Worm (Caenorhabditis elegans) whole organism, midembryonic: ENCODE measurements around the gene R02D3.8.

Experiments used
- T22C8.4 ChIP-seq: fragments of 200-800 bp; sonication (Bioruptor generic); IDR thresholded peaks from 2 replicates; pipeline ENCODE4 v1.3.6; 2022; ENCODE audit warnings: missing genetic modification characterization, missing compliant biosample characterization
- cog-1 ChIP-seq: sonication (generic microtip); optimal IDR thresholded peaks from 2 replicates; lab custom pipeline; 2016; ENCODE audit warnings: missing genetic modification characterization, missing compliant biosample characterization
- flt-1 ChIP-seq: fragments of 200-800 bp; sonication (Bioruptor generic); IDR thresholded peaks from 2 replicates; pipeline ENCODE4 v1.3.6; 2022; ENCODE audit warnings: missing genetic modification characterization, missing compliant biosample characterization
- klf-2 ChIP-seq: fragments of 200-800 bp; sonication (Bioruptor generic); conservative IDR thresholded peaks from 2 replicates; pipeline ENCODE4 v1.3.6; 2022; ENCODE audit warnings: missing genetic modification reagents, missing genetic modification characterization, missing compliant biosample characterization
- med-1 ChIP-seq: sonication (generic microtip); optimal IDR thresholded peaks from 2 replicates; lab custom pipeline; 2017; ENCODE audit warnings: missing genetic modification characterization, mild to moderate bottlenecking, missing compliant biosample characterization, antibody characterized with exemption, missing genetic modification reagents; ENCODE audit not compliant: insufficient read depth
- ref-1 ChIP-seq: fragments of 200-800 bp; sonication (Bioruptor generic); conservative IDR thresholded peaks from 2 replicates; pipeline ENCODE4 v1.3.6; 2022; ENCODE audit warnings: missing genetic modification reagents, missing genetic modification characterization, missing compliant biosample characterization
- tab-1 ChIP-seq: fragments of 200-800 bp; sonication (Bioruptor generic); IDR thresholded peaks from 2 replicates; pipeline ENCODE4 v1.3.6; 2022; ENCODE audit warnings: missing genetic modification characterization, missing compliant biosample characterization
- ztf-23 ChIP-seq: fragments of 200-800 bp; sonication (Bioruptor generic); IDR thresholded peaks from 2 replicates; pipeline ENCODE4 v1.3.6; 2022; ENCODE audit warnings: missing genetic modification reagents, missing genetic modification characterization, missing compliant biosample characterization
- ztf-29 ChIP-seq: fragments of 200-800 bp; sonication (Bioruptor generic); IDR thresholded peaks from 2 replicates; pipeline ENCODE4 v1.3.6; 2022; ENCODE audit warnings: missing genetic modification reagents, missing genetic modification characterization, missing compliant biosample characterization

The R02D3.8 gene

ce11 chrIV:294737-295136, 37.7 kb upstream of the R02D3.8 start:
- no peak for TF ChIP-seq klf-2 (GFP tag; lab: Robert Waterston, UW)
- TF ChIP-seq T22C8.4 (GFP tag; lab: Robert Waterston, UW) = no peak
- no peak for TF ChIP-seq flt-1 (GFP tag; lab: Robert Waterston, UW)
- no peak for TF ChIP-seq tab-1
- no peak for TF ChIP-seq ref-1 (GFP tag; lab: Robert Waterston, UW)
- TF ChIP-seq ztf-23 = no peak
- no peak for TF ChIP-seq cog-1 (tag; lab: Kevin White, UChicago)
- TF ChIP-seq med-1 (GFP tag; lab: Kevin White, UChicago) = no peak
- TF ChIP-seq ztf-29 (GFP tag; lab: Robert Waterston, UW) = no peak

DNA sequence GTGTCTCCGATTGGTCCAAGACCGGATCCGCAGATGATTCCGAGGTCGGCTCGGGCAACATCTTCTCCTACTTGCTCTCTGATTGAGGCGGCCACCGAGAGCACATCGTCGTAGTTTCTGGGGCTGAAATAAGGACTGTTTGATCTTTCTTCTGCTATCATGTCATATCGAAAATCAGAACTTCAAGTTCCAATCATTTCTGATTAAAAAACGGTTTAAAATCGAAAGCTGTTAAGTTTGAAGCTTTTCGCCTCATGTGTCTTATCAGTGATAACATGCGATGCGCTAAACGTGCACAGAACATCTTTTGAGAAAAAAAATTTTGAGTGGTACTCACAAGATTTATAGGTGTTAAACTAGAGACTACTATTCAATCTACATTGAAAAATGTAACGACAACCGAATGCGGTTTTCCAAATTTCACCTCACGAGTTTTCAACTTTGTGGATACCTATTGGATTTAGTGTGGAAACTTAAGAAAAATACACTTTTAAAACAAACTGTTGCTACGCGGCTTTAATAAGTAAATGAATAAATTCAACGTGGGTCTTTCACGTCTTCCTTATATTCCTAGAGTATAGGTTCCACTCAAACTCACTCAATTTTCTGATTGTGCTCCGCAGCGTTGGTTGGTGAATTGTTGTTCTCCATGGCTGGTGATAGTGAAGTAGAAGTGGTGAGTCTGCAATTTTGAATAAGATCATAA, 37.1 kb upstream of the R02D3.8 start:
- no peak for TF ChIP-seq T22C8.4 (GFP tag; lab: Robert Waterston, UW)
- no peak for TF ChIP-seq tab-1
- no peak for TF ChIP-seq ztf-23
- TF ChIP-seq ref-1 (GFP tag; lab: Robert Waterston, UW) = no peak
- TF ChIP-seq klf-2 (GFP tag; lab: Robert Waterston, UW) = no peak
- TF ChIP-seq flt-1 (GFP tag; lab: Robert Waterston, UW) = no peak
- no peak for TF ChIP-seq ztf-29 (GFP tag; lab: Robert Waterston, UW)
- TF ChIP-seq med-1 (GFP tag; lab: Kevin White, UChicago) = no peak
- TF ChIP-seq cog-1 (tag; lab: Kevin White, UChicago) = no peak

DNA sequence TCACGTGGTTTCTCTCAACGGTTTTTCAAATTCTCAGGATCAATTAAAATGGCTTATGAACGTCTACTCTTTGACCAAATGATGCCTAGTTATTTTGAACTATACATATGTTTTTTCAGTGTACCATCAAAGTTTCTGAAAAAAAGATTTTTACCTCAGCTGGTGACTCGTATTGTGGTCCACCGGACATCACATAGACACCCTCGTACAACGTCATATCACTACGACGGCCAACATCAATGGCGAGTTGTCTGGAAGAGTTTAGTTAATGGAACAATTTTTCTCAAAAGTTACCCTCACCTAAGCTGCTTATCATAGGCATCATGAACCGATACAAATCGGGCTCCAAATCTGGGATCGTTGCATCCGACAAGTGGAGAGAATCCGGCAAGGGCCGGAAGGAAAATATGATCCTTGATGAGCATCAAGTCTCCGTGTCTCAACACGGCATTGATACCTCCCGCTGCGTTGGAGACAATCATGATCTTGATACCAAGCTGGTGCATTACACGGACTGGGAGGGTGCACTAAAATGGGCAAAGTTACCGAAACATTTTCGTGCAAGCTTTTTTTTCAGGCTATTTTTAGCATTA, 36.3 kb upstream of the R02D3.8 start:
- TF ChIP-seq med-1 (GFP tag; lab: Kevin White, UChicago) (no peak), tab-1 (no peak), klf-2 (GFP tag; lab: Robert Waterston, UW) (no peak), T22C8.4 (GFP tag; lab: Robert Waterston, UW) (no peak), ztf-29 (GFP tag; lab: Robert Waterston, UW) (no peak), ref-1 (GFP tag; lab: Robert Waterston, UW) (no peak), ztf-23 (no peak), flt-1 (GFP tag; lab: Robert Waterston, UW) (no peak), cog-1 (tag; lab: Kevin White, UChicago) (no peak)

DNA sequence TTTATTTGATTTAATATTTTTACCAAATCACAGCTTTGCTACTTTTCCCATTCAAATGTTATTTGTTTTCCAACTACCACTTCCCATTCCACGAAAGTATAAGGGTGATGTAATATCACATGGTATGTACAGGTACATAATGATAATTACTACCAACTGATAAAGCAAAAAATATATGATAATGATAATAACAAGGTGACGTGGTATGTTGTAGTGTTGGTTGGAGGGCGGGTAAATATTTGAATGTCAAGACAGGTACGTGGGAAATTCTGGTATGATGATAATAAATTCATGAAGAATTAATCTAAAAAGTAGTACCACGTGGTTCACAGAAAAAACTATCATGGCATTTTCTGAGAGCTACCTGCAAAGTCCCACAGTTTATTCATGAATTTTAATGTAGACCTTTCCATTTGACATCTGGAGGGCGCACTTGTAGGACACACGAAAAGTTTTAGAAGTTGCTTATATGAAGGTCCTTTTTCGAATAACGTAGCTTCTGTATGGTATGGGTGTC, 34.9 kb upstream of the R02D3.8 start:
- TF ChIP-seq ref-1 (GFP tag; lab: Robert Waterston, UW) = no peak
- TF ChIP-seq cog-1 (tag; lab: Kevin White, UChicago) = no peak
- TF ChIP-seq tab-1 = no peak
- TF ChIP-seq ztf-23 = no peak
- TF ChIP-seq T22C8.4 (GFP tag; lab: Robert Waterston, UW) = no peak
- TF ChIP-seq klf-2 (GFP tag; lab: Robert Waterston, UW) = no peak
- no peak for TF ChIP-seq ztf-29 (GFP tag; lab: Robert Waterston, UW)

DNA sequence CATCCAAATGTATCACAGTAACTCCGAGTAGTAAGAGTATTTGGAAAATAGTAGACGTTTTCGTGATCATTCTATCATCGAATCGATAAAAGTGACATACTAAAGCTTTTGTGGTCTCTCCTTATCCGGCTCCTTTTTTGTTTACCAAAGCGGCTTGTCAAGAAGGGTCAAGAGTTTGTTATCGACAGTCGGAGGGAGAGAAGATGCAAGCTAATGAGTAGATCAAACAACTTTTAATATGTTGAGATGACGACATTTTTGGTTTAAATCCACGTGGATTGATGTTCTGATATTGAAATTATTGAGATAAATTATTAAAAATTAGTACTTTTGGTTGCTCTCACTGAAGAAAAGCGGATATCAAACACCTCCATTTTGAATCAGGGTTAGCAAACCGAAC, 34.4 kb upstream of the R02D3.8 start, which contains the start of gene T21D12.7:
TSS of gene T21D12.7 (minus strand) at position 101 of the 400 bp plus-strand sequence.
- TF ChIP-seq T22C8.4 (GFP tag; lab: Robert Waterston, UW) = no peak
- TF ChIP-seq klf-2 (GFP tag; lab: Robert Waterston, UW) = no peak
- no peak for TF ChIP-seq cog-1 (tag; lab: Kevin White, UChicago)
- no peak for TF ChIP-seq ztf-23
- no peak for TF ChIP-seq flt-1 (GFP tag; lab: Robert Waterston, UW)
- TF ChIP-seq ztf-29 (GFP tag; lab: Robert Waterston, UW) = no peak
- no peak for TF ChIP-seq med-1 (GFP tag; lab: Kevin White, UChicago)
- no peak for TF ChIP-seq ref-1 (GFP tag; lab: Robert Waterston, UW)
- no peak for TF ChIP-seq tab-1

ce11 chrIV:290387-290786, 33.4 kb upstream of the R02D3.8 start:
- TF ChIP-seq klf-2 (GFP tag; lab: Robert Waterston, UW) (no peak), cog-1 (tag; lab: Kevin White, UChicago) (no peak), med-1 (GFP tag; lab: Kevin White, UChicago) (no peak), tab-1 (no peak), flt-1 (GFP tag; lab: Robert Waterston, UW) (no peak)

ce11 chrIV:288027-288426, 31.0 kb upstream of the R02D3.8 start, which contains the start of gene T21D12.14:
TSS of gene T21D12.14 (minus strand) at chrIV:288127.
- TF ChIP-seq tab-1 = no peak
- no peak for TF ChIP-seq med-1 (GFP tag; lab: Kevin White, UChicago)
- no peak for TF ChIP-seq T22C8.4 (GFP tag; lab: Robert Waterston, UW)
- no peak for TF ChIP-seq flt-1 (GFP tag; lab: Robert Waterston, UW)
- TF ChIP-seq ref-1 (GFP tag; lab: Robert Waterston, UW) = no peak
- no peak for TF ChIP-seq klf-2 (GFP tag; lab: Robert Waterston, UW)
- TF ChIP-seq ztf-29 (GFP tag; lab: Robert Waterston, UW) = no peak
- TF ChIP-seq ztf-23 = no peak
- TF ChIP-seq cog-1 (tag; lab: Kevin White, UChicago) = no peak

- TF ChIP-seq ref-1 (GFP tag; lab: Robert Waterston, UW) (no peak), klf-2 (GFP tag; lab: Robert Waterston, UW) (no peak), med-1 (GFP tag; lab: Kevin White, UChicago) (no peak), cog-1 (tag; lab: Kevin White, UChicago) (no peak), ztf-29 (GFP tag; lab: Robert Waterston, UW) (no peak), tab-1 (no peak), T22C8.4 (GFP tag; lab: Robert Waterston, UW) (no peak), ztf-23 (no peak), flt-1 (GFP tag; lab: Robert Waterston, UW) (no peak)
These were observed 26.3 kb upstream of the R02D3.8 start, which contains the start of gene best-19 for ce11 chrIV:283347-283746. TSS of gene best-19 (plus strand) at chrIV:283647.

DNA sequence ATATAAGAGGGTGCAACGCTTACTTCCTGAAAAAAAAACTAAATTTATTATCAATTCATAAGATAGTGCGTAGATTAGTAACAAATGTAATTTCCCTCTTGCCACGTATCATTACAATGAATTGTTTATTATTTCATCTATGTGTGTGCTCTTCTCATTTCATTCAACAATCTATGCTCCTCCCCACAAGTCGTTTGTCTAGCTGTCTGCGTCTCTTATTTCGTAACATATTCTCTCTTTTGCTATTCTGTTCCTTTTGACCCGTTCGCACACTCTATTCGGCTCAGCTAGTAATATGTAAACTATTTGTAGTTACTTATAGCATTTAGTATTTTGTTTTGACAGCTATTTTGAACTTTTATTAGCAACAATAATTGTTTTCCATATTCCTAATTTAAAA, 25.0 kb upstream of the R02D3.8 start:
- TF ChIP-seq ztf-29 (GFP tag; lab: Robert Waterston, UW) (no peak), flt-1 (GFP tag; lab: Robert Waterston, UW) (no peak), med-1 (GFP tag; lab: Kevin White, UChicago) (no peak), ref-1 (GFP tag; lab: Robert Waterston, UW) (no peak)
